Worm (Caenorhabditis elegans): ENCODE data around the gene rpt-2.

rpt-2 gene

DNA sequence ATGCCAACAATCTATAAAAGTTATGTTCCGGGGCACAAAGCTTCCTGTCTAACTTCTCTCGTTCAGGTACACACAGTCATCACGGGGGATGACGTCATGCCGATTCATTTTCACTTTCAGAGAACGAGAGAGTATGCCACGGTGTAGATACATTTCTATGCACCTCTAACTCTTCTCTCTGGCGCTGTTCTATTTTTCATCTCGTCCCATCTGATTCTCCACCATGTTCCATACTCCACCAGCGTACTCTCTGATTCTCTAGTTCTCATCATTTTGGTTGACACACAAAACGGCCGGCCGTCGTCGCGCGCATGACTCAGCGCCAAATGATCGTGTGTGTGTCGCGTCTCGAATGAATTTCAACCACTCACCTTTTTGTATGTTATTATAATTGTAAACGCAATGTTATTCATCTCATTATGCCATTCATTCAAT lies 17.1 kb downstream of the rpt-2 start (continued):
- TF ChIP-seq egl-27 (tag; optimal IDR thresholded peaks at IDR 0.05) (peak; percentile 79), ceh-32 (tag; optimal IDR thresholded peaks at IDR 0.05; ENCODE audit: poor library complexity) (no peak), jun-1 (tag; optimal IDR thresholded peaks at IDR 0.05) (peak; percentile 93), duxl-1 (tag; optimal IDR thresholded peaks at IDR 0.05; ENCODE audit: poor library complexity) (peak; percentile 45), F10B5.3 (tag; optimal IDR thresholded peaks at IDR 0.05) (peak; percentile 51), unc-62 (GFP tag; optimal IDR thresholded peaks at IDR 0.05 in 1 of 2) (peak in 1 of 2 experiments; percentile 99), unc-62 (tag; optimal IDR thresholded peaks at IDR 0.05) (no peak), mxl-3 (GFP tag; optimal IDR thresholded peaks at IDR 0.05) (peak; percentile 94), nhr-28 (tag; optimal IDR thresholded peaks at IDR 0.05) (peak; percentile 98), lin-15B (tag; optimal IDR thresholded peaks at IDR 0.05) (no peak), daf-12 (tag; optimal IDR thresholded peaks at IDR 0.05) (no peak), lin-38 (GFP tag; IDR thresholded peaks at IDR 0.05) (peak; percentile 71), nhr-6 (tag; optimal IDR thresholded peaks at IDR 0.05) (peak; percentile 81), nhr-42 (GFP tag; IDR thresholded peaks at IDR 0.05) (peak; percentile 91), set-16 (GFP tag; IDR thresholded peaks at IDR 0.05) (peak; percentile 68), Y75B8A.6 (GFP tag; IDR thresholded peaks at IDR 0.05) (no peak), gei-8 (GFP tag; optimal IDR thresholded peaks at IDR 0.05) (peak; percentile 83), nhr-11 (tag; optimal IDR thresholded peaks at IDR 0.05) (peak; percentile 92), dmd-9 (GFP tag; IDR thresholded peaks at IDR 0.05) (peak; percentile 64; the same call in 1 of the 2 replicates), zag-1 (tag; optimal IDR thresholded peaks at IDR 0.05) (no peak), ceh-28 (tag; optimal IDR thresholded peaks at IDR 0.05) (peak; percentile 4), saeg-2 (GFP tag; IDR thresholded peaks at IDR 0.05) (peak; percentile 85), dmd-6 (GFP tag; IDR thresholded peaks at IDR 0.05) (peak; percentile 99), daf-19 (GFP tag; conservative IDR thresholded peaks at IDR 0.05) (no peak), aha-1 (tag) (peak; percentile 95), dve-1 (tag; optimal IDR thresholded peaks at IDR 0.05; ENCODE audit: insufficient read depth) (peak; percentile 99), F49E8.2 (tag; optimal IDR thresholded peaks at IDR 0.05; ENCODE audit: borderline replicate concordance) (no peak), mdl-1 (tag; optimal IDR thresholded peaks at IDR 0.05) (peak; percentile 67 to 96), mxl-2 (GFP tag; conservative IDR thresholded peaks at IDR 0.05) (peak; percentile 71; the same call in 1 of the 2 replicates), ceh-20 (GFP tag; IDR thresholded peaks at IDR 0.05) (peak; percentile 92), D1046.2 (GFP tag; IDR thresholded peaks at IDR 0.05) (0 out of 2 replicates have a peak, but pooled peaks have one; percentile 18), F37D6.2 (tag; optimal IDR thresholded peaks at IDR 0.05) (peak; percentile 42), hmg-1.1 (GFP tag; IDR thresholded peaks at IDR 0.05) (peak; percentile 95), pha-4 (GFP tag; IDR thresholded peaks at IDR 0.05) (peak; percentile 94), pha-4 (tag; optimal IDR thresholded peaks at IDR 0.05) (peak; percentile 90), pqm-1 (tag; optimal IDR thresholded peaks at IDR 0.05) (peak; percentile 62), fkh-10 (GFP tag; optimal IDR thresholded peaks at IDR 0.05) (peak; percentile 80), ztf-7 (tag; optimal IDR thresholded peaks at IDR 0.05) (peak; percentile 86), arid-1 (GFP tag; conservative IDR thresholded peaks at IDR 0.05) (peak; percentile 78), ctbp-1 (GFP tag; IDR thresholded peaks at IDR 0.05) (peak; percentile 86), vab-7 (GFP tag; IDR thresholded peaks at IDR 0.05) (no peak), nhr-25 (tag; optimal IDR thresholded peaks at IDR 0.05; ENCODE audit: borderline replicate concordance, insufficient read depth) (peak; percentile 81)

DNA sequence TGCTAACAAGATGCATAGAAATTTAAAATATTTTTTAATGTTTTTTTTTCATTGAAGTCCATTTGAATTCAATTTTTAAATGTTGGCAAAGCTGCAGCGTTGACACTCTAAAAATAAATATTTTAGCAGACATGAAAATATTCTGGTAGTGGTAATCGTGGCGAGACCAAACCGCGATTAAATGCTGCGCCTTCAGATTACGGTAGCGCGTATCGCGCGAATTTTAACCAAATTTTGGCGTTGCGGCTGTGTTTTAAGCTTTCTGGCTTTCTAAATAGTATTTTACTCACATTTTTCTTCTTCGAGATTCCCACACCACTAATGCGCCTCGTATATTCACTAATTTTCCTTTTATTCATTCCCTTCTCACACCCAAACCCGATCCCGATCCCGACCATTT lies 21.4 kb downstream of the rpt-2 start, which contains the start of gene cpg-4:
cpg-4 (plus strand) TSS at position 303 of the 400 bp plus-strand sequence.
- no peak for TF ChIP-seq dmd-6 (GFP tag; IDR thresholded peaks at IDR 0.05)
- no peak for TF ChIP-seq ceh-28 (tag; optimal IDR thresholded peaks at IDR 0.05)
- TF ChIP-seq F10B5.3 (tag; optimal IDR thresholded peaks at IDR 0.05): no peak
- TF ChIP-seq Y48G9A.11 (GFP tag; IDR thresholded peaks at IDR 0.05): peak; percentile 63; the same call in 1 of the 2 replicates
- no peak for TF ChIP-seq lin-13 (GFP tag; optimal IDR thresholded peaks at IDR 0.05)
- peak; percentile 32 for TF ChIP-seq F49E8.2 (tag; optimal IDR thresholded peaks at IDR 0.05; ENCODE audit: borderline replicate concordance)
- no peak for TF ChIP-seq Y105C5A.15 (GFP tag; IDR thresholded peaks at IDR 0.05)
- TF ChIP-seq unc-130 (GFP tag; optimal IDR thresholded peaks at IDR 0.05): peak; percentile 18
- 0 out of 2 replicates have a peak, but pooled peaks have one; percentile 27 for TF ChIP-seq snpc-1.2 (GFP tag; IDR thresholded peaks at IDR 0.05)
- TF ChIP-seq nhr-48 (tag; optimal IDR thresholded peaks at IDR 0.05): no peak
- no peak for TF ChIP-seq daf-19 (GFP tag; conservative IDR thresholded peaks at IDR 0.05)
- TF ChIP-seq dmd-8 (GFP tag; IDR thresholded peaks at IDR 0.05): no peak
- TF ChIP-seq ztf-7 (tag; optimal IDR thresholded peaks at IDR 0.05): no peak
- no peak for TF ChIP-seq nhr-42 (GFP tag; IDR thresholded peaks at IDR 0.05)
- TF ChIP-seq lin-38 (GFP tag; IDR thresholded peaks at IDR 0.05): peak; percentile 44; the same call in 1 of the 2 replicates
- no peak for TF ChIP-seq rbr-2 (tag; optimal IDR thresholded peaks at IDR 0.05)

Data from whole organism, L4 larva.